Worm (Caenorhabditis elegans) whole organism, L4 larva: Measurements from ENCODE around the gene C48D1.9.

Source experiments
- F10B5.3 ChIP-seq: sonication (generic microtip); optimal IDR thresholded peaks from 2 replicates; lab custom pipeline; 2016; ENCODE audit warnings: mild to moderate bottlenecking, missing genetic modification characterization, missing compliant biosample characterization
- F26F4.8 ChIP-seq: fragments of 200-800 bp; sonication (Bioruptor generic); conservative IDR thresholded peaks from 2 replicates; pipeline ENCODE4 v1.3.6; 2022; ENCODE audit warnings: missing genetic modification characterization, missing compliant biosample characterization
- F44E2.7 ChIP-seq: fragments of 200-800 bp; sonication (Bioruptor generic); IDR thresholded peaks from 2 replicates; pipeline ENCODE4 v2.1.2; 2022; ENCODE audit warnings: missing genetic modification characterization, missing compliant biosample characterization
- ZK546.5 ChIP-seq, 2 experiments: sonication (generic microtip); optimal IDR thresholded peaks; 2 replicates each; lab custom pipeline; 2017; ENCODE audit warnings: missing biosample characterization in 2 of 2, missing genetic modification characterization in 2 of 2
- aha-1 ChIP-seq: fragments of 150-350 bp; peaks from one replicate; lab custom pipeline; 2014; ENCODE audit warnings: missing biosample characterization, missing genetic modification characterization
- aly-2 ChIP-seq: sonication (generic microtip); optimal IDR thresholded peaks from 2 replicates; lab custom pipeline; 2018; ENCODE audit warnings: missing biosample characterization, missing genetic modification characterization
- ama-1 ChIP-seq: fragments of 150-350 bp; optimal IDR thresholded peaks from 2 replicates; lab custom pipeline; 2014; ENCODE audit warnings: inconsistent platforms, mixed read lengths
- attf-4 ChIP-seq: sonication (generic microtip); optimal IDR thresholded peaks from 3 replicates; lab custom pipeline; 2017; ENCODE audit warnings: missing biosample characterization, missing genetic modification characterization
- ceh-82 ChIP-seq: sonication (generic microtip); optimal IDR thresholded peaks from 2 replicates; lab custom pipeline; 2017; ENCODE audit warnings: missing biosample characterization, missing genetic modification characterization
- cey-2 ChIP-seq: sonication (generic microtip); optimal IDR thresholded peaks from 3 replicates; lab custom pipeline; 2017; ENCODE audit warnings: missing genetic modification characterization, mild to moderate bottlenecking, missing compliant biosample characterization, antibody characterized with exemption, borderline replicate concordance; ENCODE audit not compliant: insufficient read depth
- ctbp-1 ChIP-seq: fragments of 200-800 bp; sonication (Bioruptor generic); IDR thresholded peaks from 2 replicates; pipeline ENCODE4 v1.3.6; 2022; ENCODE audit warnings: missing genetic modification reagents, missing genetic modification characterization, missing compliant biosample characterization
- daf-12 ChIP-seq: fragments of 150-350 bp; optimal IDR thresholded peaks from 2 replicates; lab custom pipeline; 2014; ENCODE audit warnings: missing biosample characterization, missing genetic modification reagents, missing genetic modification characterization
- egl-27 ChIP-seq: sonication (generic microtip); optimal IDR thresholded peaks from 3 replicates; lab custom pipeline; 2017; ENCODE audit warnings: missing biosample characterization, missing genetic modification reagents, missing genetic modification characterization
- fos-1 ChIP-seq: fragments of 150-350 bp; optimal IDR thresholded peaks from 2 replicates; lab custom pipeline; 2014; ENCODE audit warnings: missing biosample characterization, missing genetic modification characterization
- hif-1 ChIP-seq, 2 experiments: sonication (generic microtip); optimal IDR thresholded peaks; 2 replicates each; lab custom pipeline; 2016 to 2017; ENCODE audit warnings: missing compliant biosample characterization in 2 of 2, missing genetic modification characterization in 2 of 2, missing genetic modification reagents in 2 of 2, missing genotype in 2 of 2, mild to moderate bottlenecking in 1 of 2
- hlh-11 ChIP-seq: fragments of 200-800 bp; sonication (Bioruptor generic); optimal IDR thresholded peaks from 2 replicates; lab custom pipeline; 2018; ENCODE audit warnings: mild to moderate bottlenecking, missing genetic modification characterization, missing compliant biosample characterization
- lim-7 ChIP-seq: fragments of 200-800 bp; sonication (Bioruptor generic); IDR thresholded peaks from 2 replicates; pipeline ENCODE4 v1.3.6; 2022; ENCODE audit warnings: missing genetic modification characterization, missing compliant biosample characterization
- lin-13 ChIP-seq: fragments of 150-350 bp; optimal IDR thresholded peaks from 2 replicates; lab custom pipeline; 2014; ENCODE audit warnings: missing biosample characterization, missing genetic modification reagents, missing genetic modification characterization
- lin-15B ChIP-seq: fragments of 150-350 bp; sonication (generic microtip); optimal IDR thresholded peaks from 3 replicates; lab custom pipeline; 2014; ENCODE audit warnings: missing biosample characterization, missing genetic modification characterization
- lin-39 ChIP-seq: fragments of 150-350 bp; optimal IDR thresholded peaks from 2 replicates; lab custom pipeline; 2014; ENCODE audit warnings: missing biosample characterization, missing genetic modification reagents, missing genetic modification characterization
- lsy-2 ChIP-seq, 2 experiments: fragments of 150-350 bp in 1 of 2; sonication (generic microtip) in 1 of 2; optimal IDR thresholded peaks; 2 replicates each; lab custom pipeline; 2014 to 2017; ENCODE audit warnings: missing biosample characterization in 2 of 2, missing genetic modification characterization in 2 of 2
- mdl-1 ChIP-seq, 2 experiments: fragments of 150-350 bp in 1 of 2; sonication (generic microtip) in 1 of 2; optimal IDR thresholded peaks; 2 replicates each; lab custom pipeline; 2014 to 2017; ENCODE audit warnings: missing biosample characterization in 2 of 2, missing genetic modification characterization in 2 of 2
- mdt-29 ChIP-seq: fragments of 200-800 bp; sonication (Bioruptor generic); IDR thresholded peaks from 2 replicates; pipeline ENCODE4 v1.3.6; 2022; ENCODE audit warnings: missing genetic modification reagents, missing genetic modification characterization, missing compliant biosample characterization
- mep-1 ChIP-seq: fragments of 150-350 bp; sonication (generic microtip); optimal IDR thresholded peaks from 3 replicates; lab custom pipeline; 2014; ENCODE audit warnings: missing biosample characterization, missing genetic modification characterization
- mes-2 ChIP-seq: sonication (generic microtip); optimal IDR thresholded peaks from 2 replicates; lab custom pipeline; 2016; ENCODE audit warnings: missing genotype, mild to moderate bottlenecking, missing genetic modification characterization, missing compliant biosample characterization; ENCODE audit not compliant: poor library complexity, severe bottlenecking
- mxl-2 ChIP-seq: fragments of 200-800 bp; sonication (Bioruptor generic); conservative IDR thresholded peaks from 2 replicates; pipeline ENCODE4 v1.3.6; 2022; ENCODE audit warnings: missing genetic modification reagents, missing genetic modification characterization, missing compliant biosample characterization
- mxl-3 ChIP-seq: fragments of 200-800 bp; sonication (Bioruptor generic); optimal IDR thresholded peaks from 2 replicates; lab custom pipeline; 2018; ENCODE audit warnings: mild to moderate bottlenecking, missing genetic modification characterization, missing compliant biosample characterization
- nhr-102 ChIP-seq: sonication (generic microtip); optimal IDR thresholded peaks from 2 replicates; lab custom pipeline; 2016; ENCODE audit warnings: mild to moderate bottlenecking, missing genetic modification characterization, moderate library complexity, missing compliant biosample characterization
- nhr-11 ChIP-seq: fragments of 150-350 bp; optimal IDR thresholded peaks from 2 replicates; lab custom pipeline; 2014; ENCODE audit warnings: missing biosample characterization, missing genetic modification characterization
- nhr-111 ChIP-seq: fragments of 200-800 bp; sonication (Bioruptor generic); optimal IDR thresholded peaks from 2 replicates; lab custom pipeline; 2018; ENCODE audit warnings: mild to moderate bottlenecking, missing genetic modification characterization, missing compliant biosample characterization
- nhr-48 ChIP-seq: sonication (generic microtip); optimal IDR thresholded peaks from 2 replicates; lab custom pipeline; 2016; ENCODE audit warnings: mild to moderate bottlenecking, missing genetic modification characterization, missing compliant biosample characterization
- nhr-77 ChIP-seq: fragments of 150-350 bp; optimal IDR thresholded peaks from 2 replicates; lab custom pipeline; 2014; ENCODE audit warnings: missing biosample characterization, missing genetic modification characterization
- php-3 ChIP-seq: fragments of 200-800 bp; sonication (Bioruptor generic); IDR thresholded peaks from 2 replicates; pipeline ENCODE4 v1.3.6; 2022; ENCODE audit warnings: missing genetic modification reagents, missing genetic modification characterization, missing compliant biosample characterization
- rbr-2 ChIP-seq: sonication (generic microtip); optimal IDR thresholded peaks from 2 replicates; lab custom pipeline; 2016; ENCODE audit warnings: missing genotype, missing genetic modification characterization, missing compliant biosample characterization
- saeg-2 ChIP-seq: fragments of 200-800 bp; sonication (Bioruptor generic); IDR thresholded peaks from 2 replicates; pipeline ENCODE4 v1.3.6; 2022; ENCODE audit warnings: missing genetic modification reagents, missing genetic modification characterization, missing compliant biosample characterization
- sdz-12 ChIP-seq: fragments of 200-800 bp; sonication (Bioruptor generic); optimal IDR thresholded peaks from 2 replicates; lab custom pipeline; 2018; ENCODE audit warnings: mild to moderate bottlenecking, missing genetic modification characterization, missing compliant biosample characterization
- spr-1 ChIP-seq: sonication (generic microtip); optimal IDR thresholded peaks from 2 replicates; lab custom pipeline; 2016; ENCODE audit warnings: mild to moderate bottlenecking, missing genetic modification characterization, missing compliant biosample characterization
- tag-97 ChIP-seq: fragments of 200-800 bp; sonication (Bioruptor generic); IDR thresholded peaks from 2 replicates; pipeline ENCODE4 v1.3.6; 2022; ENCODE audit warnings: missing genetic modification characterization, missing compliant biosample characterization
- unc-39 ChIP-seq: sonication (generic microtip); optimal IDR thresholded peaks from 2 replicates; lab custom pipeline; 2017; ENCODE audit warnings: missing biosample characterization, missing genetic modification characterization
- vab-7 ChIP-seq: fragments of 200-800 bp; sonication (Bioruptor generic); IDR thresholded peaks from 2 replicates; pipeline ENCODE4 v1.3.6; 2022; ENCODE audit warnings: missing genetic modification reagents, missing genetic modification characterization, missing compliant biosample characterization
- zfp-2 ChIP-seq: sonication (generic microtip); optimal IDR thresholded peaks from 2 replicates; lab custom pipeline; 2016; ENCODE audit warnings: mild to moderate bottlenecking, missing genetic modification characterization, missing compliant biosample characterization
- ztf-11 ChIP-seq: fragments of 150-350 bp; optimal IDR thresholded peaks from 2 replicates; lab custom pipeline; 2014; ENCODE audit warnings: missing biosample characterization, missing genetic modification characterization

Gene C48D1.9

ce11 chrIV:13240078-13240841, 30.8 kb upstream of the C48D1.9 start, which contains the start of gene rpl-12 (continued):
- TF ChIP-seq nhr-102 (tag; lab: Kevin White, UChicago) (peak; percentile 98), tag-97 (GFP tag; lab: Robert Waterston, UW) (no peak), F26F4.8 (GFP tag; lab: Robert Waterston, UW) (no peak), rbr-2 (tag; lab: Kevin White, UChicago) (peak; percentile 98), ZK546.5 (tag; optimal IDR thresholded peaks at IDR 0.05; lab: Kevin White, UChicago) (peak in 1 of 2 experiments; percentile 88), nhr-48 (tag; lab: Kevin White, UChicago) (peak; percentile 92), saeg-2 (GFP tag; lab: Robert Waterston, UW) (peak; percentile 94), aly-2 (tag; lab: Kevin White, UChicago) (peak; percentile 70), F10B5.3 (tag; lab: Kevin White, UChicago) (peak; percentile 90), lin-39 (tag; lab: Kevin White, UChicago) (peak; percentile 33), daf-12 (tag; lab: Kevin White, UChicago) (no peak), nhr-77 (tag; lab: Kevin White, UChicago) (peak; percentile 98), hif-1 (tag; optimal IDR thresholded peaks at IDR 0.05; lab: Kevin White, UChicago) (peak; percentile 82 to 95), egl-27 (no peak), ctbp-1 (GFP tag; lab: Robert Waterston, UW) (peak; percentile 96), nhr-11 (peak; percentile 99), lim-7 (GFP tag; lab: Robert Waterston, UW) (peak; percentile 54; the same call in 1 of the 2 replicates), spr-1 (tag; lab: Kevin White, UChicago) (peak; percentile 97), lin-13 (GFP tag; lab: Kevin White, UChicago) (peak; percentile 97), ceh-82 (tag; lab: Kevin White, UChicago) (peak; percentile 22), attf-4 (tag; lab: Kevin White, UChicago) (no peak), cey-2 (tag; lab: Kevin White, UChicago) (peak; percentile 53), unc-39 (tag; lab: Kevin White, UChicago) (no peak), ama-1 (peak; percentile 93), mes-2 (tag; lab: Kevin White, UChicago) (peak; percentile 99), ztf-11 (tag; lab: Kevin White, UChicago) (no peak), mdt-29 (peak; percentile 88), php-3 (peak; percentile 93), sdz-12 (GFP tag; lab: Kevin White, UChicago) (peak; percentile 46), F44E2.7 (GFP tag; lab: Robert Waterston, UW) (no peak), zfp-2 (tag; lab: Kevin White, UChicago) (peak; percentile 99), vab-7 (GFP tag; lab: Robert Waterston, UW) (peak; percentile 97), lin-15B (peak; percentile 97), nhr-111 (GFP tag; lab: Kevin White, UChicago) (no peak), aha-1 (tag; lab: Kevin White, UChicago) (peak; percentile 99), mxl-2 (GFP tag; lab: Robert Waterston, UW) (peak; percentile 88), hlh-11 (tag; lab: Kevin White, UChicago) (peak; percentile 98), mep-1 (tag; lab: Kevin White, UChicago) (peak; percentile 99), mxl-3 (GFP tag; lab: Kevin White, UChicago) (no peak), mdl-1 (tag; optimal IDR thresholded peaks at IDR 0.05; lab: Kevin White, UChicago) (peak in 1 of 2 experiments; percentile 89), lsy-2 (tag; optimal IDR thresholded peaks at IDR 0.05; lab: Kevin White, UChicago) (peak; percentile 93 to 98), fos-1 (tag; lab: Kevin White, UChicago) (peak; percentile 65)
- TF ChIP-seq, all 104 proteins: peak for 88
